Worm (Caenorhabditis elegans): Measurements from ENCODE around the gene fem-2.

DNA sequence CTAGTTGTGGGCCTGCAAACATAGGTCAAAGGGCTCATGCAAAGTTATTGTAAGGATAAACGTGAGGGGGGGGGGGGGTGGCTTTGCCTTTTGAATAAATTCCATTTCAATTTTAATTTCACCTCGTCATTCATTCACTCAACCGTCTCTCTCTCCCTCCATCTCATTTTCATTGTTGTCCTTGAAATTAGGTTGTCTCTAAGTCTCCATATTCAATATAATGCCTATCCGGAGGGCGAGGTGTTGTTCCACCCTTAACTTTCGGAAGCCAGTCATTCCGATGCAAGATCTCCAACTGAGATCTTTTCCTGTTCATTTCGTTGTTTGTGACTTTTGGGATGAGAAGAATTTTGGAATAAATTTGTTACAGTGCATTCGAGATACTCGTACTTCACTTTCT, 22.8 kb upstream of the fem-2 start:
- TF ChIP-seq ceh-82 (tag; optimal IDR thresholded peaks at IDR 0.05) (no peak), snpc-4 (tag; optimal IDR thresholded peaks at IDR 0.05) (no peak), lin-39 (tag; optimal IDR thresholded peaks at IDR 0.05) (no peak), skn-1 (tag; optimal IDR thresholded peaks at IDR 0.05) (no peak), nhr-237 (tag; optimal IDR thresholded peaks at IDR 0.05) (no peak), fkh-10 (GFP tag; optimal IDR thresholded peaks at IDR 0.05) (no peak), ceh-90 (tag; optimal IDR thresholded peaks at IDR 0.05) (no peak), nhr-76 (tag; optimal IDR thresholded peaks at IDR 0.05) (no peak)

Data from whole organism, L1 larva.